Fruit fly (Drosophila melanogaster): ENCODE measurements around the gene Sec61gamma.

DNA sequence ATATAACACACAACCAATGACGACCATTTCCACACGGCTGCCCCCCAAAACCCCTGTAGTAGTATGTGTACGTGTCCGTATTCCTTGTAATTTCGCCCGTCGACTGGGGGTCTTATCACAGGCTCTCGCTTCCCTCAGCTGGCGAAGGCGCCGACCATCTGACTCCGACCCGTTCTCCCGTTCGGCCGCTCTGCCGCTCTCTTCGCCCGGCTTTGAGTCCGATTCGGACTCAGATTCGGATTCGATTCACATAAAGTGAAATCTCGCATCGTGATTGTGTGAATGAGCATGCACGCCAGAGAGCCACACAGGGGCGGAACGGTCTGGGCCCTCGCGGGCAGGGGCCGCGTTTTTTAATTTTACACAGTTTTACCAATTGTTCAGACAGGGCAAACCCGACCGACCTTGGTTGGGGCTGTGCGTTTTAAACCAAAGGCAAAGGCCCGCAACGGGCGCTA lies 22.6 kb downstream of the Sec61gamma start:
- TF ChIP-seq Pif1A (GFP tag; optimal IDR thresholded peaks at IDR 0.05) (no peak), Ets98B (GFP tag; IDR thresholded peaks at IDR 0.05) (peak; percentile 61; the same call in 1 of the 2 replicates), CG9948 (tag; optimal IDR thresholded peaks at IDR 0.05) (no peak), CG15710 (tag; optimal IDR thresholded peaks at IDR 0.05) (peak; percentile 15), CG14655 (GFP tag; optimal IDR thresholded peaks at IDR 0.05) (peak; percentile 36), CG8159 (tag; optimal IDR thresholded peaks at IDR 0.05) (peak; percentile 32)
